Fruit fly (Drosophila melanogaster): Measurements from ENCODE around the gene CG6602.

DNA sequence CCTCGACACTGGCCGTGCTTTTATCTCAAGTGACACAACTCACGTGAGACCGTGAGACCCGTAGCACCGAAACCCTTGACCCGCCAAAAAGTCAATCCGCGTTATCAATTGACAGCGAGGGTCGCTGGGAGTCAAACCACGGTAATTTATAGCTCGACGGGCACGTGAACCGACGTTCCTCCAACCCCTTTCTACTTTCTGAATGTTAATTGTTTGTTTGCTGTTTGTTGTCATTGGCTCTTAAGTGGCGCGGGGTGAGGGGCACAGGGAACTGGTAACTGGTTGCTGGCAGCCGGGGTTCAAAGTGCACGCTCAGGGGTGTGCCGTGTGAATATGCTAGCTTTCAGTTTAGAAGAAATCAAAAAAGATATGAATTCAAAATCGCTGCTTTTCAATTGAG lies 34.8 kb downstream of the CG6602 start:
- TF ChIP-seq Mnt (GFP tag; optimal IDR thresholded peaks at IDR 0.05) (no peak), toe (GFP tag; optimal IDR thresholded peaks at IDR 0.05) (no peak), bab1 (GFP tag; optimal IDR thresholded peaks at IDR 0.05) (no peak), CG7045 (GFP tag; optimal IDR thresholded peaks at IDR 0.05) (no peak), Hr96 (GFP tag; optimal IDR thresholded peaks at IDR 0.05) (no peak)

Measured in whole organism, adult.